Worm (Caenorhabditis elegans) whole organism, early embryonic: Measurements from ENCODE around the gene yif-1.

ENCODE experiments used
- B0310.2 ChIP-seq: sonication (generic microtip); optimal IDR thresholded peaks from 2 replicates; lab custom pipeline; 2016; ENCODE audit warnings: mild to moderate bottlenecking, missing genetic modification characterization, missing compliant biosample characterization
- ama-1 ChIP-seq: fragments of 150-350 bp; optimal IDR thresholded peaks from 2 replicates; lab custom pipeline; 2014
- ceh-36 ChIP-seq: sonication (generic microtip); optimal IDR thresholded peaks from 2 replicates; lab custom pipeline; 2016; ENCODE audit warnings: missing genetic modification characterization, inconsistent platforms, missing compliant biosample characterization
- ets-7 ChIP-seq: sonication (generic microtip); optimal IDR thresholded peaks from 2 replicates; lab custom pipeline; 2016; ENCODE audit warnings: missing genotype, missing genetic modification characterization, missing compliant biosample characterization
- tbx-37 ChIP-seq: fragments of 200-800 bp; sonication (Bioruptor generic); conservative IDR thresholded peaks from 2 replicates; pipeline ENCODE4 v1.3.6; 2022; ENCODE audit warnings: missing genetic modification reagents, missing genetic modification characterization, missing compliant biosample characterization

DNA sequence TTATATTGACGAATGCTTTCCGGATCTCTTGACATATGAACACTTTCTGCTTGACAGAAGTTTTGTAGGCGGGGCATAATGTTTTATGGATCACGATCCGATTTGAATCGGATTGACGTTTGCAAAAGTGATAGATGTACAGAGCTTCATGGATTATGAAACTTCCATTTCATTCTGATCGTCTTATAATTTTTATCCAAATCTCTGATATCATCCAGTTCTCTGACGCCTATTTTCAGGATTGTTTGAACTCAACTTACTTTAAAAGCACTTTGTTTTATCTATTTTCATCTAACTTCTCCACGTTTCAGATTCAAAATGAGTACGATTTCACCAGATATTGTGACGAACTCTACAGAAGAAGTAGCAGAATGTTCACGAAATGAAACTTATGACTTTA lies 12.1 kb upstream of the yif-1 start, which contains the start of gene npr-39:
- TF ChIP-seq tbx-37 (GFP tag; lab: Robert Waterston, UW) (no peak), ceh-36 (tag; lab: Kevin White, UChicago) (no peak), B0310.2 (no peak), ama-1 (lab: Kevin White, UChicago) (no peak), ets-7 (tag; lab: Kevin White, UChicago) (no peak)
